Worm (Caenorhabditis elegans) whole organism, late embryonic: ENCODE data around the gene srj-29.

ENCODE experiments used
- F13H6.1 ChIP-seq: sonication (generic microtip); optimal IDR thresholded peaks from 2 replicates; lab custom pipeline; 2016; ENCODE audit warnings: missing genetic modification characterization, missing compliant biosample characterization
- K02D7.2 ChIP-seq: sonication (generic microtip); optimal IDR thresholded peaks from 2 replicates; lab custom pipeline; 2017; ENCODE audit warnings: mild to moderate bottlenecking, missing genetic modification characterization, missing compliant biosample characterization
- T23F11.4 ChIP-seq: fragments of 200-800 bp; sonication (Bioruptor generic); optimal IDR thresholded peaks from 2 replicates; lab custom pipeline; 2018; ENCODE audit warnings: mild to moderate bottlenecking, missing genetic modification characterization, missing compliant biosample characterization
- Y22D7AL.16 ChIP-seq: sonication (generic microtip); optimal IDR thresholded peaks from 2 replicates; lab custom pipeline; 2016; ENCODE audit warnings: missing genetic modification characterization, missing compliant biosample characterization
- ceh-18 ChIP-seq: sonication (generic microtip); optimal IDR thresholded peaks from 2 replicates; lab custom pipeline; 2016; ENCODE audit warnings: missing genetic modification characterization, missing compliant biosample characterization
- ceh-19 ChIP-seq: fragments of 200-800 bp; sonication (Bioruptor generic); optimal IDR thresholded peaks from 2 replicates; lab custom pipeline; 2018; ENCODE audit warnings: mild to moderate bottlenecking, missing genetic modification characterization, missing compliant biosample characterization
- ceh-22 ChIP-seq: sonication (generic microtip); optimal IDR thresholded peaks from 2 replicates; lab custom pipeline; 2017; ENCODE audit warnings: missing biosample characterization, missing genetic modification characterization
- ceh-24 ChIP-seq: sonication (generic microtip); optimal IDR thresholded peaks from 2 replicates; lab custom pipeline; 2016; ENCODE audit warnings: mild to moderate bottlenecking, missing genetic modification characterization, missing compliant biosample characterization
- ceh-30 ChIP-seq: fragments of 150-350 bp; optimal IDR thresholded peaks from 2 replicates; lab custom pipeline; 2014; ENCODE audit warnings: missing biosample characterization, missing genetic modification characterization
- ceh-48 ChIP-seq: sonication (generic microtip); optimal IDR thresholded peaks from 2 replicates; lab custom pipeline; 2016; ENCODE audit warnings: missing genetic modification characterization, inconsistent platforms, missing compliant biosample characterization
- dmd-4 ChIP-seq: sonication (generic microtip); optimal IDR thresholded peaks from 2 replicates; lab custom pipeline; 2016; ENCODE audit warnings: borderline replicate concordance, missing genetic modification characterization, missing compliant biosample characterization
- dve-1 ChIP-seq: sonication (generic microtip); optimal IDR thresholded peaks from 2 replicates; lab custom pipeline; 2017; ENCODE audit warnings: antibody characterized with exemption, mild to moderate bottlenecking, missing genetic modification characterization, missing compliant biosample characterization
- elt-2 ChIP-seq: sonication (generic microtip); optimal IDR thresholded peaks from 2 replicates; lab custom pipeline; 2016; ENCODE audit warnings: missing genetic modification reagents, missing genetic modification characterization, missing compliant biosample characterization
- fax-1 ChIP-seq: sonication (generic microtip); optimal IDR thresholded peaks from 2 replicates; lab custom pipeline; 2016; ENCODE audit warnings: missing genotype, missing genetic modification characterization, missing compliant biosample characterization
- hlh-13 ChIP-seq: fragments of 200-800 bp; sonication (Bioruptor generic); optimal IDR thresholded peaks from 2 replicates; lab custom pipeline; 2018; ENCODE audit warnings: mild to moderate bottlenecking, missing genetic modification characterization, missing compliant biosample characterization
- hlh-15 ChIP-seq: sonication (generic microtip); optimal IDR thresholded peaks from 2 replicates; lab custom pipeline; 2016; ENCODE audit warnings: missing genetic modification characterization, missing compliant biosample characterization
- hlh-8 ChIP-seq: sonication (generic microtip); optimal IDR thresholded peaks from 2 replicates; lab custom pipeline; 2016; ENCODE audit warnings: missing genotype, missing genetic modification characterization, missing compliant biosample characterization
- lim-6 ChIP-seq: sonication (generic microtip); optimal IDR thresholded peaks from 2 replicates; lab custom pipeline; 2016; ENCODE audit warnings: missing genetic modification characterization, missing compliant biosample characterization
- lin-11 ChIP-seq: fragments of 200-800 bp; sonication (Bioruptor generic); optimal IDR thresholded peaks from 2 replicates; lab custom pipeline; 2018; ENCODE audit warnings: mild to moderate bottlenecking, missing genetic modification characterization, missing compliant biosample characterization
- mec-3 ChIP-seq: sonication (generic microtip); optimal IDR thresholded peaks from 2 replicates; lab custom pipeline; 2016; ENCODE audit warnings: borderline replicate concordance, missing genetic modification characterization, missing compliant biosample characterization
- pag-3 ChIP-seq: sonication (generic microtip); optimal IDR thresholded peaks from 2 replicates; lab custom pipeline; 2016; ENCODE audit warnings: missing compliant biosample characterization, missing genetic modification characterization, borderline replicate concordance
- pax-1 ChIP-seq: fragments of 150-350 bp; optimal IDR thresholded peaks from 2 replicates; lab custom pipeline; 2014; ENCODE audit warnings: missing biosample characterization, missing genetic modification characterization
- pha-2 ChIP-seq: sonication (generic microtip); optimal IDR thresholded peaks from 2 replicates; lab custom pipeline; 2017; ENCODE audit warnings: mild to moderate bottlenecking, missing genetic modification characterization, missing compliant biosample characterization
- pqm-1 ChIP-seq: sonication (generic microtip); optimal IDR thresholded peaks from 2 replicates; lab custom pipeline; 2016; ENCODE audit warnings: missing genetic modification characterization, missing compliant biosample characterization
- rnt-1 ChIP-seq: sonication (generic microtip); optimal IDR thresholded peaks from 2 replicates; lab custom pipeline; 2016; ENCODE audit warnings: missing genetic modification characterization, missing compliant biosample characterization
- sox-2 ChIP-seq: fragments of 200-800 bp; sonication (Bioruptor generic); IDR thresholded peaks from 2 replicates; pipeline ENCODE4 v1.3.6; 2022; ENCODE audit warnings: missing genetic modification reagents, missing genetic modification characterization, missing compliant biosample characterization
- syd-9 ChIP-seq: sonication (generic microtip); optimal IDR thresholded peaks from 2 replicates; lab custom pipeline; 2016; ENCODE audit warnings: mild to moderate bottlenecking, missing genetic modification characterization, moderate library complexity, missing compliant biosample characterization
- tbx-7 ChIP-seq: sonication (generic microtip); optimal IDR thresholded peaks from 2 replicates; lab custom pipeline; 2016; ENCODE audit warnings: missing genotype, missing genetic modification characterization, missing compliant biosample characterization
- ttx-3 ChIP-seq: sonication (generic microtip); optimal IDR thresholded peaks from 2 replicates; lab custom pipeline; 2016; ENCODE audit warnings: missing genetic modification reagents, missing genetic modification characterization, missing compliant biosample characterization
- unc-3 ChIP-seq, 2 experiments: fragments of 200-800 bp in 1 of 2; sonication (Bioruptor generic) in 1 of 2; sonication (generic microtip) in 1 of 2; conservative IDR thresholded peaks in 1 of 2; optimal IDR thresholded peaks in 1 of 2; 2 replicates each; pipeline versions ENCODE4 v1.3.6 to Lab custom; 2016 to 2022; ENCODE audit warnings: missing compliant biosample characterization in 2 of 2, missing genetic modification characterization in 2 of 2, missing genetic modification reagents in 1 of 2
- unc-42 ChIP-seq: sonication (generic microtip); optimal IDR thresholded peaks from 2 replicates; lab custom pipeline; 2016; ENCODE audit warnings: missing genotype, missing genetic modification characterization, missing compliant biosample characterization
- unc-55 ChIP-seq: sonication (generic microtip); optimal IDR thresholded peaks from 2 replicates; lab custom pipeline; 2017; ENCODE audit warnings: missing biosample characterization, missing genetic modification reagents, missing genetic modification characterization
- unc-86 ChIP-seq: sonication (generic microtip); optimal IDR thresholded peaks from 2 replicates; lab custom pipeline; 2016; ENCODE audit warnings: missing genetic modification characterization, missing compliant biosample characterization
- ztf-16 ChIP-seq: sonication (generic microtip); optimal IDR thresholded peaks from 2 replicates; lab custom pipeline; 2017; ENCODE audit warnings: missing genetic modification characterization, missing compliant biosample characterization

srj-29 gene

ce11 chrV:16060135-16060534 lies 15.3 kb upstream of the srj-29 start, which contains the start of gene F14H3.15:
Gene F14H3.15, minus strand, starts transcription at chrV:16060235.
- TF ChIP-seq pha-2 (tag; lab: Kevin White, UChicago) (no peak), ceh-18 (tag; lab: Kevin White, UChicago) (no peak), unc-42 (tag; lab: Kevin White, UChicago) (no peak), pag-3 (tag; lab: Kevin White, UChicago) (no peak), elt-2 (tag; lab: Kevin White, UChicago) (no peak), ceh-30 (tag; lab: Kevin White, UChicago) (no peak), lim-6 (tag; lab: Kevin White, UChicago) (no peak), dve-1 (tag; lab: Kevin White, UChicago) (no peak), lin-11 (tag; lab: Kevin White, UChicago) (no peak)

- no peak for TF ChIP-seq ttx-3 (tag; lab: Kevin White, UChicago)
- no peak for TF ChIP-seq F13H6.1 (tag; lab: Kevin White, UChicago)
- no peak for TF ChIP-seq pag-3 (tag; lab: Kevin White, UChicago)
- TF ChIP-seq hlh-13 (GFP tag; lab: Kevin White, UChicago): no peak
- TF ChIP-seq unc-42 (tag; lab: Kevin White, UChicago): no peak
- no peak for TF ChIP-seq pqm-1
- no peak for TF ChIP-seq tbx-7
- no peak for TF ChIP-seq ceh-24 (tag; lab: Kevin White, UChicago)
Observed at ce11 chrV:16061993-16062392, 13.5 kb upstream of the srj-29 start, which contains the start of gene fbxa-100. Gene fbxa-100, minus strand, starts transcription at chrV:16062093.

- TF ChIP-seq unc-86 (tag; lab: Kevin White, UChicago): no peak
- no peak for TF ChIP-seq pax-1 (tag; lab: Kevin White, UChicago)
- no peak for TF ChIP-seq ceh-22 (tag; lab: Kevin White, UChicago)
- TF ChIP-seq K02D7.2 (tag; lab: Kevin White, UChicago): no peak
- no peak for TF ChIP-seq ztf-16 (tag; lab: Kevin White, UChicago)
Observed at ce11 chrV:16062788-16063187, 12.7 kb upstream of the srj-29 start, which contains the start of gene F14H3.14. Gene F14H3.14, minus strand, starts transcription at chrV:16062888.

- TF ChIP-seq T23F11.4 (GFP tag; lab: Kevin White, UChicago) (no peak), ceh-24 (tag; lab: Kevin White, UChicago) (no peak), elt-2 (tag; lab: Kevin White, UChicago) (peak; percentile 4)
Observed at ce11 chrV:16068938-16069337, 6.5 kb upstream of the srj-29 start, which contains the start of gene cyp-35D1. Gene cyp-35D1, plus strand, starts transcription at chrV:16069238.

ce11 chrV:16071167-16071566 lies 4.3 kb upstream of the srj-29 start, which contains the start of gene nhr-176:
Gene nhr-176, plus strand, starts transcription at chrV:16071325.
- TF ChIP-seq fax-1 (no peak), elt-2 (tag; lab: Kevin White, UChicago) (peak; percentile 52)

- TF ChIP-seq pqm-1: no peak
- no peak for TF ChIP-seq pha-2 (tag; lab: Kevin White, UChicago)
Observed at ce11 chrV:16073856-16074255, 1.6 kb upstream of the srj-29 start, which contains the start of gene srj-10. Gene srj-10, minus strand, starts transcription at chrV:16073956.

- TF ChIP-seq elt-2 (tag; lab: Kevin White, UChicago) (peak; percentile 41), unc-3 (GFP tag; conservative IDR thresholded peaks at IDR 0.05; lab: Robert Waterston, UW) (no peak), unc-3 (tag; optimal IDR thresholded peaks at IDR 0.05; lab: Kevin White, UChicago) (no peak)
Observed at ce11 chrV:16080039-16080438, 4.6 kb downstream of the srj-29 start.

ce11 chrV:16080678-16081077 lies 5.2 kb downstream of the srj-29 start:
- no peak for TF ChIP-seq pag-3 (tag; lab: Kevin White, UChicago)

ce11 chrV:16090685-16091084 lies 15.2 kb downstream of the srj-29 start, which contains the start of gene F22B8.3:
Gene F22B8.3, plus strand, starts transcription at chrV:16090985.
- no peak for TF ChIP-seq rnt-1 (tag; lab: Kevin White, UChicago)
- TF ChIP-seq unc-42 (tag; lab: Kevin White, UChicago): no peak
- no peak for TF ChIP-seq ceh-48 (tag; lab: Kevin White, UChicago)
- no peak for TF ChIP-seq ceh-19 (GFP tag; lab: Kevin White, UChicago)
- no peak for TF ChIP-seq ztf-16 (tag; lab: Kevin White, UChicago)
- no peak for TF ChIP-seq hlh-15 (tag; lab: Kevin White, UChicago)
- TF ChIP-seq dmd-4 (tag; lab: Kevin White, UChicago): no peak
- TF ChIP-seq syd-9 (tag; lab: Kevin White, UChicago): no peak
- TF ChIP-seq Y22D7AL.16: no peak
- TF ChIP-seq mec-3 (tag; lab: Kevin White, UChicago): no peak
- TF ChIP-seq hlh-8: no peak
- TF ChIP-seq sox-2 (GFP tag; lab: Robert Waterston, UW): no peak
- no peak for TF ChIP-seq unc-55 (GFP tag; lab: Kevin White, UChicago)
